Fruit fly (Drosophila melanogaster): Measurements from ENCODE around the gene AhcyL2.

DNA sequence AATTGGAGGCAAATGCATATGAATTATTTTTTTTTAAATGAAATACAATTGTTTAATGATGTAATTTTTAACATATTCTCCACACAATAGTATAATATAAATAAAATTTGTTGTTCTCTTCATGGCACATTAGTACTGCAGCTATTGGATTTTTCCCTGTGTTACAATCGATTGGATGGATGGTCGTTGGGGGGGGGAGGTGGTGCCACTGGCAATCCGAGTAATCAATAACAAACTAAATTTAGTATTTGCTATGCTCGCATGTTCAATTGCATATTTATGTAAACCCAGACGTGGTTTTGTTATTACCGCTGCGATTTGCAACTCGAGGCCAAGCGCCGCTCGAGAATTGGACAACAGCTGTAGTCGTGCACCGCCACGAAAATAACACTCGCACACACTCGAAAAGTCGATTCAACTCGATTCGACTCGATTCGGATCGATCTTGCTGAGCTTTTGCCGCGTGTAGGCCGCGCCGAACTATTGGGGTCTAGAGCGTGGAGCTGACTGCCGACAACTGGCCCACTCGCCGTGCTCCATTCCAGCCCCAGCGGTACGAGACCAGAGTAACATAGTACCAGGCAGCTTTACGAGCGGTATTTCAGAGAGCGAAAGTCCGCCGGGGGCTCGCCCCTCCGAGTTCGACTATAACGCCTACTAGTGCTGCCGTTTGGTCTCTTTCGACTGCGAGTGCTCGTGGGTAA, 5.4 kb upstream of the AhcyL2 start, which contains the start of gene CG18622:
- TF ChIP-seq Sin3A (optimal IDR thresholded peaks at IDR 0.05) (no peak), psq (optimal IDR thresholded peaks at IDR 0.05) (no peak), Myc (optimal IDR thresholded peaks at IDR 0.05) (no peak)

All from Kc167 (cell line).